Worm (Caenorhabditis elegans) whole organism, early embryonic: ENCODE measurements around the gene cutl-26.

Source experiments
- F13C5.2 ChIP-seq: sonication (generic microtip); optimal IDR thresholded peaks from 2 replicates; lab custom pipeline; 2017; ENCODE audit warnings: mild to moderate bottlenecking, missing genetic modification characterization, inconsistent platforms, missing compliant biosample characterization
- ama-1 ChIP-seq: fragments of 150-350 bp; optimal IDR thresholded peaks from 2 replicates; lab custom pipeline; 2014
- ceh-13 ChIP-seq: fragments of 200-800 bp; sonication (Bioruptor generic); optimal IDR thresholded peaks from 2 replicates; lab custom pipeline; 2018; ENCODE audit warnings: mild to moderate bottlenecking, missing genetic modification characterization, missing compliant biosample characterization
- flt-1 ChIP-seq: fragments of 200-800 bp; sonication (Bioruptor generic); IDR thresholded peaks from 2 replicates; pipeline ENCODE4 v1.3.6; 2022; ENCODE audit warnings: missing genetic modification characterization, missing compliant biosample characterization
- scrt-1 ChIP-seq: fragments of 200-800 bp; sonication (Bioruptor generic); IDR thresholded peaks from 2 replicates; pipeline ENCODE4 v1.3.6; 2022; ENCODE audit warnings: missing genetic modification characterization, missing compliant biosample characterization
- sea-1 ChIP-seq: fragments of 200-800 bp; sonication (Bioruptor generic); conservative IDR thresholded peaks from 2 replicates; pipeline ENCODE4 v1.3.6; 2022; ENCODE audit warnings: missing genetic modification characterization, missing compliant biosample characterization

DNA sequence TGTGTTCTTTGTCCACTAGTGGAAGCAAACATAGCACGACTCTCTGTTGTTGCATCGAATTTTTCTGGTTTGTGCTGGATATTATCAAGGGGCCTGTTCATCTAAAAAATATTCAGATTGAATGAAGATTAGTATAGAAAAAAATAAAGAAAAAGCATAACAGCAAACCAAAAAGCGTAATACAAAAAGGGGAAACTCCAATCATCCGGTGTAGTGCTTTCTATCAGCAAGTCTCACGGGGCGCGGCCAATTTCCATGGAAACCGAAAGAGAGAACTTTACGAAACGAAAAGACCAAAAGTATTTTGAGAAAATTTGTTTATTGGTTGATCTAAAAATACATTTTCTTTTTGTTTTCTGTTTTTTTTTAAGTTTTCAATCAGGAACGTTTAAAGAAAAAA is 9.2 kb downstream of the cutl-26 start, which contains the start of gene Y55F3C.17:
- no peak for TF ChIP-seq scrt-1 (GFP tag; lab: Robert Waterston, UW)
- TF ChIP-seq ceh-13 (GFP tag; lab: Kevin White, UChicago) = no peak
- no peak for TF ChIP-seq ama-1 (lab: Kevin White, UChicago)
- TF ChIP-seq flt-1 = no peak
- no peak for TF ChIP-seq F13C5.2 (tag; lab: Kevin White, UChicago)
- TF ChIP-seq sea-1 (GFP tag; lab: Robert Waterston, UW) = no peak
